Worm (Caenorhabditis elegans) whole organism, young adult: Measurements from ENCODE around the gene F54B3.1.

Experiments
- F39B2.1 ChIP-seq: fragments of 200-800 bp; sonication (Bioruptor generic); IDR thresholded peaks from 2 replicates; pipeline ENCODE4 v1.3.6; 2022; ENCODE audit warnings: missing genetic modification reagents, missing genetic modification characterization, missing compliant biosample characterization
- F55B11.4 ChIP-seq: sonication (generic microtip); optimal IDR thresholded peaks from 2 replicates; lab custom pipeline; 2016; ENCODE audit warnings: missing compliant biosample characterization, missing genetic modification characterization, borderline replicate concordance; ENCODE audit not compliant: insufficient read depth
- Y53F4B.3 ChIP-seq: fragments of 200-800 bp; sonication (Bioruptor generic); IDR thresholded peaks from 2 replicates; pipeline ENCODE4 v1.3.6; 2022; ENCODE audit warnings: missing genetic modification reagents, missing genetic modification characterization, missing compliant biosample characterization
- Y53G8AR.9 ChIP-seq: fragments of 200-800 bp; sonication (Bioruptor generic); conservative IDR thresholded peaks from 2 replicates; pipeline ENCODE4 v1.3.6; 2022; ENCODE audit warnings: missing genetic modification reagents, missing genetic modification characterization, missing compliant biosample characterization
- Y95B8A.8 ChIP-seq: fragments of 200-800 bp; sonication (Bioruptor generic); IDR thresholded peaks from 2 replicates; pipeline ENCODE4 v1.3.6; 2022; ENCODE audit warnings: missing genetic modification reagents, missing genetic modification characterization, missing compliant biosample characterization
- akir-1 ChIP-seq: fragments of 200-800 bp; sonication (Bioruptor generic); optimal IDR thresholded peaks from 2 replicates; lab custom pipeline; 2018; ENCODE audit warnings: mild to moderate bottlenecking, missing genetic modification characterization, moderate library complexity, missing compliant biosample characterization
- aptf-3 ChIP-seq: fragments of 200-800 bp; sonication (Bioruptor generic); IDR thresholded peaks from 2 replicates; pipeline ENCODE4 v1.3.6; 2022; ENCODE audit warnings: missing genetic modification characterization, missing compliant biosample characterization
- attf-6 ChIP-seq: fragments of 200-800 bp; sonication (Bioruptor generic); IDR thresholded peaks from 2 replicates; pipeline ENCODE4 v1.3.6; 2022; ENCODE audit warnings: missing genetic modification reagents, missing genetic modification characterization, missing compliant biosample characterization
- dpff-1 ChIP-seq: sonication (generic microtip); optimal IDR thresholded peaks from 2 replicates; lab custom pipeline; 2017; ENCODE audit warnings: mild to moderate bottlenecking, missing genetic modification characterization, missing compliant biosample characterization
- dpl-1 ChIP-seq: fragments of 150-350 bp; optimal IDR thresholded peaks from 2 replicates; lab custom pipeline; 2014; ENCODE audit warnings: missing biosample characterization, missing genetic modification reagents, missing genetic modification characterization
- efl-1 ChIP-seq: fragments of 150-350 bp; optimal IDR thresholded peaks from 2 replicates; lab custom pipeline; 2014; ENCODE audit warnings: missing biosample characterization, missing genetic modification reagents, missing genetic modification characterization
- egrh-3 ChIP-seq: fragments of 200-800 bp; sonication (Bioruptor generic); IDR thresholded peaks from 2 replicates; pipeline ENCODE4 v1.3.6; 2022; ENCODE audit warnings: missing genetic modification reagents, missing genetic modification characterization, missing compliant biosample characterization
- hsf-1 ChIP-seq: fragments of 200-800 bp; sonication (Bioruptor generic); IDR thresholded peaks from 2 replicates; pipeline ENCODE4 v1.3.6; 2022; ENCODE audit warnings: missing genetic modification reagents, missing genetic modification characterization, missing compliant biosample characterization
- lin-35 ChIP-seq, 3 experiments: fragments of 150-350 bp in 2 of 3; sonication (generic microtip) in 1 of 3; optimal IDR thresholded peaks; 2 replicates each; lab custom pipeline; 2014 to 2018; ENCODE audit warnings: missing biosample characterization in 3 of 3, missing genetic modification characterization in 3 of 3, missing genetic modification reagents in 3 of 3
- rcor-1 ChIP-seq: fragments of 200-800 bp; sonication (Bioruptor generic); IDR thresholded peaks from 2 replicates; pipeline ENCODE4 v1.3.6; 2022; ENCODE audit warnings: missing genetic modification reagents, missing genetic modification characterization, missing compliant biosample characterization
- snpc-1.1 ChIP-seq: sonication (generic microtip); optimal IDR thresholded peaks from 2 replicates; lab custom pipeline; 2017; ENCODE audit warnings: missing genetic modification characterization, mild to moderate bottlenecking, missing compliant biosample characterization, antibody characterized with exemption, moderate library complexity, missing genotype, missing genetic modification reagents; ENCODE audit not compliant: insufficient read depth
- unc-130 ChIP-seq: sonication (generic microtip); optimal IDR thresholded peaks from 2 replicates; lab custom pipeline; 2016; ENCODE audit warnings: missing genetic modification reagents, missing genetic modification characterization, missing compliant biosample characterization
- ztf-3 ChIP-seq: fragments of 200-800 bp; sonication (Bioruptor generic); optimal IDR thresholded peaks from 2 replicates; lab custom pipeline; 2018; ENCODE audit warnings: mild to moderate bottlenecking, missing genetic modification characterization, missing compliant biosample characterization

The F54B3.1 gene

DNA sequence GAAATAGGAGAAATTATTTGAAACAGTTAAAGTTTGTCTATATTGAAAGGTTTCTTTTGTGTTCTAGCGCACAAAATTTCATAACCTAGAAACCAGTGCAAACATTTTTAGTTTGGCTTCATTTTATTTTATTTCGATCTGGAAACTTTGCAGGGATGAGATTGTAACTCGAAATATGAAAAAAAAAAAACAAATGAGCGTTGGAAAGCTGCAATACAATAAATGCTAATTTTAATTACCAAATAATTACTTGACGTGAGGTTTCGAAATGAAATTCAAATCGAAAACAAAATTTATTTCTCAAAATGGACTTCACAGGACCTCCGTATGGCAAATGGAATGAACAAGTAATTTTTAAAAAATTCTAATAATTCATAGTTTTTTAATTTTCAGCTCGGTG, 65.9 kb downstream of the F54B3.1 start, which contains the start of gene M02G9.4:
TSS of gene M02G9.4 (plus strand) at position 301 of the 400 bp plus-strand sequence.
- TF ChIP-seq Y53G8AR.9 (GFP tag; lab: Robert Waterston, UW) (no peak), F55B11.4 (tag; lab: Kevin White, UChicago) (no peak), attf-6 (GFP tag; lab: Robert Waterston, UW) (no peak), Y95B8A.8 (no peak), egrh-3 (GFP tag; lab: Robert Waterston, UW) (no peak), snpc-1.1 (tag; lab: Kevin White, UChicago) (no peak), ztf-3 (no peak), unc-130 (GFP tag; lab: Kevin White, UChicago) (no peak), hsf-1 (GFP tag; lab: Robert Waterston, UW) (no peak), dpl-1 (GFP tag; lab: Kevin White, UChicago) (no peak), akir-1 (GFP tag; lab: Kevin White, UChicago) (no peak), F39B2.1 (GFP tag; lab: Robert Waterston, UW) (no peak), rcor-1 (no peak), Y53F4B.3 (GFP tag; lab: Robert Waterston, UW) (no peak), dpff-1 (tag; lab: Kevin White, UChicago) (no peak), aptf-3 (GFP tag; lab: Robert Waterston, UW) (no peak), efl-1 (no peak), lin-35 (GFP tag; optimal IDR thresholded peaks at IDR 0.05; lab: Kevin White, UChicago) (no peak)
